Fruit fly (Drosophila melanogaster) whole organism, embryonic: Measurements from ENCODE around the gene CG16734.
A peak's percentile ranks its signal among the peaks of the same experiment; 100 is the strongest.

ENCODE experiments used
- Blimp-1 ChIP-seq: fragments of 200-800 bp; sonication (Bioruptor generic); optimal IDR thresholded peaks from 3 replicates; lab custom pipeline; 2018; ENCODE audit warnings: missing biosample characterization, missing genetic modification characterization, mild to moderate bottlenecking, moderate library complexity, missing genetic modification reagents
- CG10209 ChIP-seq: fragments of 200-800 bp; sonication (Bioruptor generic); optimal IDR thresholded peaks from 3 replicates; lab custom pipeline; 2017; ENCODE audit warnings: missing biosample characterization, mild to moderate bottlenecking, missing genetic modification characterization, missing genetic modification reagents
- CG10366 ChIP-seq: fragments of 200-800 bp; sonication (Bioruptor generic); IDR thresholded peaks from 2 replicates; pipeline ENCODE4 v1.3.6; 2022; ENCODE audit warnings: missing biosample characterization, missing genetic modification characterization
- CG10431 ChIP-seq: fragments of 200-800 bp; sonication (Bioruptor generic); optimal IDR thresholded peaks from 3 replicates; lab custom pipeline; 2018; ENCODE audit warnings: missing biosample characterization, mild to moderate bottlenecking, missing genetic modification characterization
- CG10462 ChIP-seq: fragments of 200-800 bp; sonication (Bioruptor generic); optimal IDR thresholded peaks from 2 replicates; lab custom pipeline; 2016; ENCODE audit warnings: missing biosample characterization, missing genetic modification characterization
- CG10979 ChIP-seq: fragments of 200-800 bp; sonication (Bioruptor generic); optimal IDR thresholded peaks from 2 replicates; lab custom pipeline; 2018; ENCODE audit warnings: missing biosample characterization, mild to moderate bottlenecking, missing genetic modification characterization, moderate library complexity
- CG12071 ChIP-seq: fragments of 200-800 bp; sonication (Bioruptor generic); optimal IDR thresholded peaks from 3 replicates; lab custom pipeline; 2018; ENCODE audit warnings: missing biosample characterization, mild to moderate bottlenecking, missing genetic modification characterization
- CG13296 ChIP-seq: fragments of 200-800 bp; sonication (Bioruptor generic); optimal IDR thresholded peaks from 3 replicates; lab custom pipeline; 2018; ENCODE audit warnings: missing biosample characterization, mild to moderate bottlenecking, missing genetic modification characterization
- CG14441 ChIP-seq: fragments of 200-800 bp; sonication (Bioruptor generic); IDR thresholded peaks from 2 replicates; pipeline ENCODE4 v1.3.6; 2022; ENCODE audit warnings: missing biosample characterization, missing genetic modification characterization
- CG16779 ChIP-seq: fragments of 200-800 bp; sonication (Bioruptor generic); IDR thresholded peaks from 2 replicates; pipeline ENCODE4 v1.3.6; 2022; ENCODE audit warnings: missing biosample characterization, missing genetic modification characterization
- CG17385 ChIP-seq: fragments of 200-800 bp; sonication (Bioruptor generic); optimal IDR thresholded peaks from 3 replicates; lab custom pipeline; 2018; ENCODE audit warnings: missing biosample characterization, mild to moderate bottlenecking, missing genetic modification characterization
- CG18476 ChIP-seq: fragments of 200-800 bp; sonication (Bioruptor generic); optimal IDR thresholded peaks from 2 replicates; lab custom pipeline; 2016; ENCODE audit warnings: missing biosample characterization, mild to moderate bottlenecking, missing genetic modification characterization
- CG2889 ChIP-seq: fragments of 200-800 bp; sonication (Bioruptor generic); IDR thresholded peaks from 3 replicates; pipeline ENCODE4 v1.3.6; 2022; ENCODE audit warnings: missing biosample characterization, missing genetic modification characterization
- CG31224 ChIP-seq: fragments of 200-800 bp; sonication (Bioruptor generic); IDR thresholded peaks from 2 replicates; pipeline ENCODE4 v1.3.6; 2022; ENCODE audit warnings: missing biosample characterization, missing genetic modification characterization
- CG42726 ChIP-seq: fragments of 200-800 bp; sonication (Bioruptor generic); IDR thresholded peaks from 2 replicates; pipeline ENCODE4 v1.3.6; 2022; ENCODE audit warnings: missing biosample characterization, missing genetic modification characterization; ENCODE audit not compliant: partially characterized antibody
- CG5953 ChIP-seq: fragments of 200-800 bp; sonication (Bioruptor generic); IDR thresholded peaks from 2 replicates; pipeline ENCODE4 v1.3.6; 2022; ENCODE audit warnings: missing biosample characterization, missing genetic modification characterization
- CG6272 ChIP-seq: fragments of 200-800 bp; sonication (Bioruptor generic); IDR thresholded peaks from 2 replicates; pipeline ENCODE4 v1.3.6; 2022; ENCODE audit warnings: missing biosample characterization, missing genetic modification characterization
- CG6689 ChIP-seq: fragments of 200-800 bp; sonication (Bioruptor generic); IDR thresholded peaks from 2 replicates; pipeline ENCODE4 v1.3.6; 2022; ENCODE audit warnings: missing biosample characterization, missing genetic modification characterization
- CG7372 ChIP-seq: fragments of 200-800 bp; sonication (Bioruptor generic); IDR thresholded peaks from 2 replicates; pipeline ENCODE4 v1.3.6; 2022; ENCODE audit warnings: missing biosample characterization, missing genetic modification characterization
- CG8478 ChIP-seq: fragments of >200 bp; optimal IDR thresholded peaks from 2 replicates; lab custom pipeline; 2018
- CrebB ChIP-seq: fragments of 200-800 bp; sonication (Bioruptor generic); optimal IDR thresholded peaks from 3 replicates; lab custom pipeline; 2018; ENCODE audit warnings: missing biosample characterization, mild to moderate bottlenecking, missing genetic modification characterization
- Gug ChIP-seq: fragments of 200-800 bp; sonication (Bioruptor generic); IDR thresholded peaks from 4 replicates; pipeline ENCODE4 v1.3.6; 2022; ENCODE audit warnings: missing biosample characterization, missing genetic modification characterization
- HHEX ChIP-seq: fragments of 200-800 bp; sonication (Bioruptor generic); optimal IDR thresholded peaks from 3 replicates; lab custom pipeline; 2017; ENCODE audit warnings: missing biosample characterization, mild to moderate bottlenecking, missing genetic modification characterization, missing genetic modification reagents
- Hand ChIP-seq: fragments of 200-800 bp; sonication (Bioruptor generic); optimal IDR thresholded peaks from 2 replicates; lab custom pipeline; 2017; ENCODE audit warnings: mild to moderate bottlenecking, missing biosample characterization, missing genetic modification reagents, missing genetic modification characterization
- Hr3 ChIP-seq: fragments of 200-800 bp; sonication (Bioruptor generic); optimal IDR thresholded peaks from 3 replicates; lab custom pipeline; 2016; ENCODE audit warnings: missing biosample characterization, missing genetic modification characterization
- Kr ChIP-seq: fragments of 200-800 bp; sonication (Bioruptor generic); optimal IDR thresholded peaks from 2 replicates; lab custom pipeline; 2017; ENCODE audit warnings: missing biosample characterization, mild to moderate bottlenecking, missing genetic modification characterization
- Meics ChIP-seq: fragments of 200-800 bp; sonication (Bioruptor generic); optimal IDR thresholded peaks from 2 replicates; lab custom pipeline; 2017; ENCODE audit warnings: missing biosample characterization, mild to moderate bottlenecking, missing genetic modification characterization
- Myb ChIP-seq: fragments of 200-800 bp; sonication (Bioruptor generic); optimal IDR thresholded peaks from 2 replicates; lab custom pipeline; 2016; ENCODE audit warnings: missing biosample characterization, missing genetic modification characterization
- Opbp ChIP-seq: fragments of 200-800 bp; sonication (Bioruptor generic); IDR thresholded peaks from 3 replicates; pipeline ENCODE4 v1.3.6; 2022; ENCODE audit warnings: missing biosample characterization, missing genetic modification characterization; ENCODE audit not compliant: partially characterized antibody
- Side ChIP-seq: fragments of 200-800 bp; sonication (Bioruptor generic); optimal IDR thresholded peaks from 2 replicates; lab custom pipeline; 2016; ENCODE audit warnings: missing biosample characterization, missing genetic modification characterization
- Tbp ChIP-seq: fragments of >200 bp; optimal IDR thresholded peaks from 2 replicates; lab custom pipeline; 2018; ENCODE audit warnings: missing biosample characterization, missing genetic modification characterization
- Xrp1 ChIP-seq: fragments of 200-800 bp; sonication (Bioruptor generic); IDR thresholded peaks from 2 replicates; pipeline ENCODE4 v1.3.6; 2022; ENCODE audit warnings: missing biosample characterization, missing genetic modification characterization
- al ChIP-seq: fragments of 200-800 bp; sonication (Bioruptor generic); IDR thresholded peaks from 2 replicates; pipeline ENCODE4 v1.3.6; 2022; ENCODE audit warnings: missing biosample characterization, missing genetic modification characterization
- amos ChIP-seq: fragments of 200-800 bp; sonication (Bioruptor generic); IDR thresholded peaks from 2 replicates; pipeline ENCODE4 v1.3.6; 2022; ENCODE audit warnings: missing biosample characterization, missing genetic modification characterization; ENCODE audit not compliant: partially characterized antibody
- ap ChIP-seq: fragments of 200-800 bp; sonication (Bioruptor generic); IDR thresholded peaks from 2 replicates; pipeline ENCODE4 v1.3.6; 2022; ENCODE audit warnings: missing biosample characterization, missing genetic modification characterization
- chinmo ChIP-seq: fragments of 200-800 bp; sonication (Bioruptor generic); IDR thresholded peaks from 4 replicates; pipeline ENCODE4 v1.3.6; 2022; ENCODE audit warnings: missing biosample characterization, missing genetic modification characterization; ENCODE audit not compliant: partially characterized antibody
- chn ChIP-seq: fragments of 200-800 bp; sonication (Bioruptor generic); optimal IDR thresholded peaks from 2 replicates; lab custom pipeline; 2016; ENCODE audit warnings: missing biosample characterization, missing genetic modification characterization
- cwo ChIP-seq: fragments of 200-800 bp; sonication (Bioruptor generic); optimal IDR thresholded peaks from 3 replicates; lab custom pipeline; 2017; ENCODE audit warnings: missing biosample characterization, missing genetic modification characterization, mild to moderate bottlenecking, moderate library complexity, missing genetic modification reagents
- eve ChIP-seq, 2 experiments: fragments of >200 bp; optimal IDR thresholded peaks; 2 replicates each; lab custom pipeline; 2017; ENCODE audit warnings: missing biosample characterization in 2 of 2, missing genetic modification characterization in 2 of 2
- fd3F ChIP-seq: fragments of 200-800 bp; sonication (Bioruptor generic); optimal IDR thresholded peaks from 2 replicates; lab custom pipeline; 2018; ENCODE audit warnings: missing biosample characterization, mild to moderate bottlenecking, missing genetic modification characterization, moderate library complexity
- h ChIP-seq: fragments of >200 bp; optimal IDR thresholded peaks from 2 replicates; lab custom pipeline; 2017
- ken ChIP-seq: fragments of 200-800 bp; sonication (Bioruptor generic); IDR thresholded peaks from 3 replicates; pipeline ENCODE4 v1.3.6; 2022; ENCODE audit warnings: missing biosample characterization, missing genetic modification characterization
- org-1 ChIP-seq: fragments of 200-800 bp; sonication (Bioruptor generic); optimal IDR thresholded peaks from 2 replicates; lab custom pipeline; 2017; ENCODE audit warnings: missing biosample characterization, missing genetic modification characterization
- pho ChIP-seq: fragments of 200-800 bp; sonication (Bioruptor generic); optimal IDR thresholded peaks from 2 replicates; lab custom pipeline; 2016; ENCODE audit warnings: missing biosample characterization, missing genetic modification characterization
- psq ChIP-seq: fragments of 200-800 bp; sonication (Bioruptor generic); optimal IDR thresholded peaks from 2 replicates; lab custom pipeline; 2017; ENCODE audit warnings: missing biosample characterization, missing genetic modification characterization
- sqz ChIP-seq: fragments of 200-800 bp; sonication (Bioruptor generic); optimal IDR thresholded peaks from 3 replicates; lab custom pipeline; 2018; ENCODE audit warnings: missing biosample characterization, mild to moderate bottlenecking, missing genetic modification characterization
- ssp ChIP-seq: fragments of 200-800 bp; sonication (Bioruptor generic); IDR thresholded peaks from 2 replicates; pipeline ENCODE4 v1.3.6; 2022; ENCODE audit warnings: missing biosample characterization, missing genetic modification characterization
- unpg ChIP-seq: fragments of 200-800 bp; sonication (Bioruptor generic); optimal IDR thresholded peaks from 3 replicates; lab custom pipeline; 2018; ENCODE audit warnings: missing biosample characterization, mild to moderate bottlenecking, missing genetic modification characterization, moderate library complexity
- zf30C ChIP-seq: fragments of 200-800 bp; sonication (Bioruptor generic); optimal IDR thresholded peaks from 3 replicates; lab custom pipeline; 2018; ENCODE audit warnings: missing biosample characterization, mild to moderate bottlenecking, missing genetic modification characterization

Gene CG16734

dm6 chr3R:9220064-9220864, 34.6 kb upstream of the CG16734 start (continued):
- TF ChIP-seq CG18476 (GFP tag; lab: Kevin White, UChicago) (peak; percentile 16), HHEX (GFP tag; lab: Kevin White, UChicago) (peak; percentile 37), CG10462 (GFP tag; lab: Kevin White, UChicago) (no peak), CG10431 (GFP tag; lab: Kevin White, UChicago) (no peak), CG13296 (GFP tag; lab: Kevin White, UChicago) (no peak), amos (GFP tag; lab: Robert Waterston, UW) (no peak), CG6689 (GFP tag; lab: Robert Waterston, UW) (0 out of 2 replicates have a peak, but pooled peaks have one; percentile 13), Myb (peak; percentile 12), CG8478 (lab: Kevin White, UChicago) (no peak), CG14441 (GFP tag; lab: Robert Waterston, UW) (peak; percentile 45; the same call in 1 of the 2 replicates), pho (peak; percentile 38), CG2889 (no peak), CG7372 (GFP tag; lab: Robert Waterston, UW) (no peak), CG6272 (GFP tag; lab: Robert Waterston, UW) (no peak), CG10366 (GFP tag; lab: Robert Waterston, UW) (peak; percentile 30; the same call in 1 of the 2 replicates), ap (GFP tag; lab: Robert Waterston, UW) (no peak), sqz (GFP tag; lab: Kevin White, UChicago) (peak; percentile 94), ken (GFP tag; lab: Robert Waterston, UW) (no peak), CG5953 (no peak), cwo (GFP tag; lab: Kevin White, UChicago) (peak; percentile 47), CG12071 (GFP tag; lab: Kevin White, UChicago) (no peak), CG10979 (tag; lab: Kevin White, UChicago) (no peak), Side (peak; percentile 32), psq (GFP tag; lab: Kevin White, UChicago) (peak; percentile 100), chinmo (0 out of 4 replicates have a peak, but pooled peaks have one; percentile 66), CG42726 (GFP tag; lab: Robert Waterston, UW) (0 out of 2 replicates have a peak, but pooled peaks have one; percentile 16), Kr (GFP tag; lab: Kevin White, UChicago) (peak; percentile 8), Blimp-1 (GFP tag; lab: Kevin White, UChicago) (peak; percentile 20), Tbp (GFP tag; lab: Kevin White, UChicago) (no peak), fd3F (GFP tag; lab: Kevin White, UChicago) (peak; percentile 30), Hand (peak; percentile 32), CrebB (tag; lab: Kevin White, UChicago) (peak; percentile 6), CG31224 (GFP tag; lab: Robert Waterston, UW) (peak; percentile 54; the same call in 1 of the 2 replicates), Gug (peak; percentile 32; the same call in 1 of the 4 replicates), org-1 (peak; percentile 24), CG17385 (peak; percentile 93), ssp (GFP tag; lab: Robert Waterston, UW) (no peak), al (peak; percentile 50; the same call in 1 of the 2 replicates), eve (GFP tag; optimal IDR thresholded peaks at IDR 0.05; lab: Kevin White, UChicago) (peak in 1 of 2 experiments; percentile 56), CG10209 (GFP tag; lab: Kevin White, UChicago) (peak; percentile 37), chn (peak; percentile 31), CG16779 (no peak), Meics (peak; percentile 45), zf30C (GFP tag; lab: Kevin White, UChicago) (peak; percentile 46), unpg (GFP tag; lab: Kevin White, UChicago) (peak; percentile 36), h (lab: Kevin White, UChicago) (no peak), Opbp (GFP tag; lab: Robert Waterston, UW) (no peak), Hr3 (GFP tag; lab: Kevin White, UChicago) (no peak), Xrp1 (GFP tag; lab: Robert Waterston, UW) (peak; percentile 58; the same call in 1 of the 2 replicates)
